Worm (Caenorhabditis elegans): ENCODE measurements around the gene F54C8.6.

- no peak for TF ChIP-seq ref-1 (GFP tag; conservative IDR thresholded peaks at IDR 0.05)
- no peak for TF ChIP-seq tab-1 (GFP tag; IDR thresholded peaks at IDR 0.05)
- no peak for TF ChIP-seq med-1 (GFP tag; optimal IDR thresholded peaks at IDR 0.05; ENCODE audit: insufficient read depth)
Observed at ce11 chrIII:9465865-9466264, 16.1 kb upstream of the F54C8.6 start, which contains the start of gene B0464.6.
